Fruit fly (Drosophila melanogaster) whole organism, prepupa: ENCODE results near the gene Alp1.

Experiments
- Blimp-1 ChIP-seq: fragments of 200-800 bp; sonication (Bioruptor generic); optimal IDR thresholded peaks from 3 replicates; lab custom pipeline; 2017; ENCODE audit warnings: missing biosample characterization, missing genetic modification characterization, mild to moderate bottlenecking, moderate library complexity, missing genetic modification reagents
- CG10669 ChIP-seq: fragments of 200-800 bp; sonication (Bioruptor generic); optimal IDR thresholded peaks from 3 replicates; lab custom pipeline; 2018; ENCODE audit warnings: missing biosample characterization, mild to moderate bottlenecking, missing genetic modification characterization, moderate library complexity
- CG11294 ChIP-seq: fragments of 200-800 bp; sonication (Bioruptor generic); IDR thresholded peaks from 2 replicates; pipeline ENCODE4 v1.3.6; 2022; ENCODE audit warnings: missing biosample characterization, missing genetic modification characterization
- CG11902 ChIP-seq: fragments of 200-800 bp; sonication (Bioruptor generic); optimal IDR thresholded peaks from 3 replicates; lab custom pipeline; 2016; ENCODE audit warnings: missing biosample characterization, missing genetic modification characterization
- CG15336 ChIP-seq: fragments of 200-800 bp; sonication (Bioruptor generic); IDR thresholded peaks from 2 replicates; pipeline ENCODE4 v1.3.6; 2022; ENCODE audit warnings: missing biosample characterization, missing genetic modification characterization
- CG1621 ChIP-seq: fragments of 200-800 bp; sonication (Bioruptor generic); optimal IDR thresholded peaks from 3 replicates; lab custom pipeline; 2018; ENCODE audit warnings: missing biosample characterization, mild to moderate bottlenecking, missing genetic modification characterization
- CG16779 ChIP-seq: fragments of 200-800 bp; sonication (Bioruptor generic); optimal IDR thresholded peaks from 3 replicates; lab custom pipeline; 2017; ENCODE audit warnings: missing biosample characterization, mild to moderate bottlenecking, missing genetic modification characterization
- CG31627 ChIP-seq: fragments of 200-800 bp; sonication (Bioruptor generic); optimal IDR thresholded peaks from 3 replicates; lab custom pipeline; 2016; ENCODE audit warnings: missing biosample characterization, missing genetic modification characterization
- CG32006 ChIP-seq: fragments of 200-800 bp; sonication (Bioruptor generic); optimal IDR thresholded peaks from 3 replicates; lab custom pipeline; 2017; ENCODE audit warnings: missing biosample characterization, mild to moderate bottlenecking, missing genetic modification characterization
- CG3919 ChIP-seq: fragments of 200-800 bp; sonication (Bioruptor generic); optimal IDR thresholded peaks from 3 replicates; lab custom pipeline; 2016; ENCODE audit warnings: missing biosample characterization, missing genetic modification characterization
- CG4318 ChIP-seq: fragments of 200-800 bp; sonication (Bioruptor generic); optimal IDR thresholded peaks from 3 replicates; lab custom pipeline; 2017; ENCODE audit warnings: missing biosample characterization, mild to moderate bottlenecking, missing genetic modification characterization
- CG6163 ChIP-seq: fragments of 200-800 bp; sonication (Bioruptor generic); IDR thresholded peaks from 3 replicates; pipeline ENCODE4 v1.3.6; 2022; ENCODE audit warnings: missing biosample characterization, missing genetic modification characterization
- CG6792 ChIP-seq: fragments of 200-800 bp; sonication (Bioruptor generic); optimal IDR thresholded peaks from 3 replicates; lab custom pipeline; 2016; ENCODE audit warnings: missing biosample characterization, missing genetic modification characterization
- CG6808 ChIP-seq: fragments of 200-800 bp; sonication (Bioruptor generic); optimal IDR thresholded peaks from 3 replicates; lab custom pipeline; 2017; ENCODE audit warnings: missing biosample characterization, missing genetic modification characterization, mild to moderate bottlenecking, moderate library complexity, missing genetic modification reagents
- CG6854 ChIP-seq: fragments of 200-800 bp; sonication (Bioruptor generic); optimal IDR thresholded peaks from 2 replicates; lab custom pipeline; 2017; ENCODE audit warnings: missing biosample characterization, mild to moderate bottlenecking, missing genetic modification characterization
- CG7368 ChIP-seq: fragments of 200-800 bp; sonication (Bioruptor generic); optimal IDR thresholded peaks from 3 replicates; lab custom pipeline; 2016; ENCODE audit warnings: missing biosample characterization, missing genetic modification characterization
- CG8319 ChIP-seq: fragments of 200-800 bp; sonication (Bioruptor generic); optimal IDR thresholded peaks from 3 replicates; lab custom pipeline; 2016; ENCODE audit warnings: missing biosample characterization, missing genetic modification characterization
- CG9139 ChIP-seq: fragments of 200-800 bp; sonication (Bioruptor generic); optimal IDR thresholded peaks from 3 replicates; lab custom pipeline; 2017; ENCODE audit warnings: missing biosample characterization, mild to moderate bottlenecking, missing genetic modification characterization
- Eip75B ChIP-seq: fragments of 200-800 bp; sonication (Bioruptor generic); optimal IDR thresholded peaks from 3 replicates; lab custom pipeline; 2016; ENCODE audit warnings: missing biosample characterization, missing genetic modification characterization
- Eip78C ChIP-seq: fragments of 200-800 bp; sonication (Bioruptor generic); peaks from one replicate; lab custom pipeline; 2016; ENCODE audit warnings: missing biosample characterization, missing genetic modification characterization
- Eip93F ChIP-seq: fragments of 200-800 bp; sonication (Bioruptor generic); optimal IDR thresholded peaks from 2 replicates; lab custom pipeline; 2016; ENCODE audit warnings: missing biosample characterization, mild to moderate bottlenecking, missing genetic modification characterization
- Ets21C ChIP-seq: fragments of 200-800 bp; sonication (Bioruptor generic); optimal IDR thresholded peaks from 3 replicates; lab custom pipeline; 2016; ENCODE audit warnings: missing biosample characterization, missing genetic modification characterization
- Ets96B ChIP-seq: fragments of 200-800 bp; optimal IDR thresholded peaks from 2 replicates; lab custom pipeline; 2019; ENCODE audit warnings: missing biosample characterization, mild to moderate bottlenecking, missing genetic modification characterization, moderate library complexity
- Gug ChIP-seq: fragments of 200-800 bp; sonication (Bioruptor generic); IDR thresholded peaks from 2 replicates; pipeline ENCODE4 v1.3.6; 2022; ENCODE audit warnings: missing biosample characterization, missing genetic modification characterization
- Hr38 ChIP-seq: sonication (Bioruptor generic); optimal IDR thresholded peaks from 2 replicates; lab custom pipeline; 2016; ENCODE audit warnings: missing biosample characterization, missing genetic modification characterization
- Lpt ChIP-seq: fragments of 200-800 bp; sonication (Bioruptor generic); optimal IDR thresholded peaks from 3 replicates; lab custom pipeline; 2016; ENCODE audit warnings: missing biosample characterization, missing genetic modification characterization
- Met ChIP-seq: fragments of 200-800 bp; sonication (Bioruptor generic); optimal IDR thresholded peaks from 3 replicates; lab custom pipeline; 2016; ENCODE audit warnings: missing biosample characterization, missing genetic modification characterization
- Smox ChIP-seq: fragments of 200-800 bp; sonication (Bioruptor generic); optimal IDR thresholded peaks from 3 replicates; lab custom pipeline; 2016; ENCODE audit warnings: missing biosample characterization, missing genetic modification characterization
- Sox102F ChIP-seq: fragments of 200-800 bp; sonication (Bioruptor generic); optimal IDR thresholded peaks from 2 replicates; lab custom pipeline; 2016; ENCODE audit warnings: missing biosample characterization, mild to moderate bottlenecking, missing genetic modification characterization
- Sox14 ChIP-seq: fragments of 200-800 bp; sonication (Bioruptor generic); optimal IDR thresholded peaks from 3 replicates; lab custom pipeline; 2016; ENCODE audit warnings: missing biosample characterization, missing genetic modification characterization
- Sox15 ChIP-seq: fragments of 200-800 bp; sonication (Bioruptor generic); optimal IDR thresholded peaks from 3 replicates; lab custom pipeline; 2016; ENCODE audit warnings: missing biosample characterization, missing genetic modification characterization
- achi ChIP-seq: fragments of 200-800 bp; sonication (Bioruptor generic); optimal IDR thresholded peaks from 3 replicates; lab custom pipeline; 2016; ENCODE audit warnings: missing biosample characterization, missing genetic modification characterization
- cyc ChIP-seq: fragments of 200-800 bp; sonication (Bioruptor generic); optimal IDR thresholded peaks from 3 replicates; lab custom pipeline; 2016; ENCODE audit warnings: missing biosample characterization, missing genetic modification characterization
- dsx ChIP-seq: fragments of 200-800 bp; optimal IDR thresholded peaks from 3 replicates; lab custom pipeline; 2019; ENCODE audit warnings: missing biosample characterization, mild to moderate bottlenecking, missing genetic modification characterization, moderate library complexity; ENCODE audit not compliant: poor library complexity, severe bottlenecking
- eg ChIP-seq: fragments of 200-800 bp; sonication (Bioruptor generic); IDR thresholded peaks from 3 replicates; pipeline ENCODE4 v1.3.6; 2022; ENCODE audit warnings: missing biosample characterization, missing genetic modification characterization
- fd59A ChIP-seq: fragments of 200-800 bp; sonication (Bioruptor generic); optimal IDR thresholded peaks from 2 replicates; lab custom pipeline; 2017; ENCODE audit warnings: missing biosample characterization, mild to moderate bottlenecking, missing genetic modification characterization, missing genetic modification reagents
- fd85E ChIP-seq: fragments of 200-800 bp; sonication (Bioruptor generic); optimal IDR thresholded peaks from 3 replicates; lab custom pipeline; 2016; ENCODE audit warnings: missing biosample characterization, missing genetic modification characterization
- fkh ChIP-seq: fragments of 200-800 bp; sonication (Bioruptor generic); optimal IDR thresholded peaks from 3 replicates; lab custom pipeline; 2017; ENCODE audit warnings: missing biosample characterization, mild to moderate bottlenecking, missing genetic modification characterization, moderate library complexity
- lz ChIP-seq: fragments of 200-800 bp; sonication (Bioruptor generic); optimal IDR thresholded peaks from 3 replicates; lab custom pipeline; 2016; ENCODE audit warnings: missing biosample characterization, missing genetic modification characterization
- pdm3 ChIP-seq: fragments of 200-800 bp; sonication (Bioruptor generic); optimal IDR thresholded peaks from 3 replicates; lab custom pipeline; 2016; ENCODE audit warnings: missing biosample characterization, missing genetic modification characterization
- spab ChIP-seq: fragments of 200-800 bp; sonication (Bioruptor generic); optimal IDR thresholded peaks from 2 replicates; lab custom pipeline; 2017; ENCODE audit warnings: missing biosample characterization, mild to moderate bottlenecking, missing genetic modification characterization, missing genetic modification reagents
- svp ChIP-seq: fragments of 200-800 bp; sonication (Bioruptor generic); peaks from one replicate; lab custom pipeline; 2016; ENCODE audit warnings: missing biosample characterization, missing genetic modification characterization
- topi ChIP-seq: fragments of 200-800 bp; sonication (Bioruptor generic); optimal IDR thresholded peaks from 3 replicates; lab custom pipeline; 2016; ENCODE audit warnings: missing biosample characterization, missing genetic modification characterization
- vri ChIP-seq: fragments of 200-800 bp; sonication (Bioruptor generic); optimal IDR thresholded peaks from 3 replicates; lab custom pipeline; 2016; ENCODE audit warnings: missing biosample characterization, mild to moderate bottlenecking, missing genetic modification characterization

Gene Alp1

DNA sequence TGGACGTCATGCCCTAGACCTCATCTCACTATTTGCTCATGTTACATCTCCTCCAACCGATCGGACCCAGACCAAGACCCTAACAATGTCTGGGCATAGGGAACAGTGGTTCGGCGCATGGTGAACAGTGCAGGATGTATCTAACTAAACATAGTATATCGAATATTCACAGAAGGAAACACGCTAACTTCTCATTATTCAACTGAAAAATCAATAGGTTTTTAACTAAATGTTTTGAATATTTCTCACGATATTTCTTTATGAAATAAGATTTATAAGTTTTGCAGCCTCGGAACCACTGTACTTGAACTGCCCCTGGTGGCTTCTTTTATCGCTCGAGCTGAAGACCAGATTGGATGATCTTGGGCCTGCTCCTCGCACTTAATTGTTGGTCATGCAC is 9.0 kb upstream of the Alp1 start (continued):
- peak; percentile 68 for TF ChIP-seq CG10669 (GFP tag; lab: Kevin White, UChicago)
- peak; percentile 52 for TF ChIP-seq achi (GFP tag; lab: Kevin White, UChicago)
- TF ChIP-seq CG15336 (GFP tag; lab: Robert Waterston, UW) = peak; percentile 40; the same call in 1 of the 2 replicates
- no peak for TF ChIP-seq Sox15 (GFP tag; lab: Kevin White, UChicago)
- TF ChIP-seq fkh (GFP tag; lab: Kevin White, UChicago) = no peak
- TF ChIP-seq CG1621 (tag; lab: Kevin White, UChicago) = peak; percentile 73
- TF ChIP-seq cyc (GFP tag; lab: Kevin White, UChicago) = no peak
- no peak for TF ChIP-seq CG4318 (GFP tag; lab: Kevin White, UChicago)
- peak; percentile 36 for TF ChIP-seq CG9139 (GFP tag; lab: Kevin White, UChicago)
- peak; percentile 75 for TF ChIP-seq CG6163 (GFP tag; lab: Robert Waterston, UW)
- no peak for TF ChIP-seq CG31627 (GFP tag; lab: Kevin White, UChicago)
- peak; percentile 74 for TF ChIP-seq svp (GFP tag; lab: Kevin White, UChicago)
- TF ChIP-seq CG6792 = peak; percentile 49
- TF ChIP-seq spab (GFP tag; lab: Kevin White, UChicago) = peak; percentile 64
- peak; percentile 17 for TF ChIP-seq Sox102F (GFP tag; lab: Kevin White, UChicago)
- TF ChIP-seq Lpt = no peak
- TF ChIP-seq Eip93F (GFP tag; lab: Kevin White, UChicago) = no peak
- TF ChIP-seq Blimp-1 (GFP tag; lab: Kevin White, UChicago) = no peak
- no peak for TF ChIP-seq CG6854
- peak; percentile 57 for TF ChIP-seq Eip75B (GFP tag; lab: Kevin White, UChicago)
- peak; percentile 86 for TF ChIP-seq Eip78C
- TF ChIP-seq fd59A (GFP tag; lab: Kevin White, UChicago) = peak; percentile 48
- no peak for TF ChIP-seq CG16779 (tag; lab: Kevin White, UChicago)
- TF ChIP-seq Sox14 (GFP tag; lab: Kevin White, UChicago) = peak; percentile 48
- peak; percentile 59 for TF ChIP-seq pdm3 (GFP tag; lab: Kevin White, UChicago)
- TF ChIP-seq vri = no peak
- TF ChIP-seq CG7368 (GFP tag; lab: Kevin White, UChicago) = peak; percentile 21
- TF ChIP-seq lz (GFP tag; lab: Kevin White, UChicago) = peak; percentile 26
- peak; percentile 21 for TF ChIP-seq Met (GFP tag; lab: Kevin White, UChicago)
- peak; percentile 73 for TF ChIP-seq Ets96B (tag; lab: Kevin White, UChicago)
- no peak for TF ChIP-seq fd85E
- TF ChIP-seq CG11902 = no peak
- TF ChIP-seq Ets21C = no peak
- peak; percentile 29 for TF ChIP-seq CG32006 (GFP tag; lab: Kevin White, UChicago)
- peak; percentile 44; the same call in 1 of the 3 replicates for TF ChIP-seq eg

DNA sequence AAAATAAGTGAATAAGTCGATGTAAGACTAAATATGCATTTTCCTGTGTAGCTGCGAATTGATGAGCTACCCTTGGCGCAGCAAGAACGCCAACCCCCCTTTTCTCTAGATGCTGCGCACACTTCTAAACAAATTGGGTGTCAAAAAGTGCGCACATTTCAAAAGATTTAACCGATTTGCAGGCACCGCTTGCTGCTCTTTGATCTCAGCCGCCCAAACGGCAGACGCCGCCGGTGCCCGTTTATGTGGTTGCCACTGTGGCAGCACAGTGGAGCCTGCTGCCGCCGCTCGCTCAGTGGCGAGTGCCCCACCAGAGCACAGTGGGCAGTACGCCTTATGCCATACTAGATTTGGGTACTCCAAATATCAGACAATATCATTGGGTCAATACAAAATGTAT is 5.9 kb upstream of the Alp1 start:
- peak; percentile 16 for TF ChIP-seq Eip78C
- no peak for TF ChIP-seq CG6854

DNA sequence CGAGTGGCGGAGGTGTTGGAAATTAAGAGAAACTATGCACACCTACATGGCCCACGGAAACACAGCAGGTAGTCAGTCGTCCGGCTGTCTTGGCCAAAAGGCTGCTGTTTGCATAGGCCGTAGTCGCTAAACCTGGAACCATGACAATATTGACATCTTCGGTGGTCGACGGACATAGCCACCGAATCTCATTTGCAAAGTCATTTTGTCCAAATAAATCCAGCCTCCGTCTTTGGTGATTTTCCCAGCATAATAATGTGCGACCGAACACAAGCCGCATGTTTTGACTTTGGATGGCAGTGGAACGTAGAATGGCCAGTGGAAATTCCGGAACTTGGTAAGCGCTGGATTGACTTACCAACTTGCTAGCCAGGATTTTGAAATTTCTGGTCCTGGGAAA is 4.7 kb upstream of the Alp1 start:
- no peak for TF ChIP-seq Hr38
- TF ChIP-seq pdm3 (GFP tag; lab: Kevin White, UChicago) = no peak
- TF ChIP-seq Gug = no peak
- TF ChIP-seq CG8319 (GFP tag; lab: Kevin White, UChicago) = no peak
- TF ChIP-seq topi (GFP tag; lab: Kevin White, UChicago) = no peak
- no peak for TF ChIP-seq CG31627 (GFP tag; lab: Kevin White, UChicago)
- no peak for TF ChIP-seq Sox14 (GFP tag; lab: Kevin White, UChicago)
- no peak for TF ChIP-seq achi (GFP tag; lab: Kevin White, UChicago)
- no peak for TF ChIP-seq CG6808
- no peak for TF ChIP-seq CG3919 (GFP tag; lab: Kevin White, UChicago)
- no peak for TF ChIP-seq Blimp-1 (GFP tag; lab: Kevin White, UChicago)
- TF ChIP-seq Smox (GFP tag; lab: Kevin White, UChicago) = no peak
- no peak for TF ChIP-seq fd59A (GFP tag; lab: Kevin White, UChicago)
- TF ChIP-seq CG11294 (GFP tag; lab: Robert Waterston, UW) = no peak
- no peak for TF ChIP-seq CG11902
- TF ChIP-seq dsx (GFP tag; lab: Kevin White, UChicago) = no peak
- no peak for TF ChIP-seq Met (GFP tag; lab: Kevin White, UChicago)
- TF ChIP-seq, all 60 proteins: peak for 0
